Worm (Caenorhabditis elegans): ENCODE measurements around the gene F11G11.13.

DNA sequence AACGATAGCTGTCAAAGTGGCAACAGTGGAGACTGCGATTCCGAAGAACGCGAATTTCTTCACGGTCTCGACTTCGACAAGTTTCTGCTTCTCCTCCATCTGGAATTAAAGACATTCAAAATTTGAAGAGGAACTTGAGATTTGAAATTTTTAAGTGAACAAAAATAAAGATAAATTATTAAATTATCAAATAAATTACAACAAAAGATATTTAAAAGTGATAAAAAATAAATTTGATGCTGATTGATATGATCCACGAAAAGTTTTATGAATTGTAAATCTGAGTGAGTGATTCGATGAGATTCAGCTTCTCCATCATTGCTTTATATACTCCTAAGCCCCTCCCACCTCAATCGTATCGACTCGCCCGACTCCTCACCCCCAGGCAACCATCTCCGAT lies 8.5 kb downstream of the F11G11.13 start, which contains the start of gene col-17:
- TF ChIP-seq ces-1 (GFP tag; optimal IDR thresholded peaks at IDR 0.05): no peak
- TF ChIP-seq pha-4 (tag; optimal IDR thresholded peaks at IDR 0.05): no peak
